Fruit fly (Drosophila melanogaster): ENCODE results near the gene CG10337.

dm6 chr2L:19590629-19591028 lies 43.9 kb upstream of the CG10337 start:
- TF ChIP-seq CG10348 (GFP tag; IDR thresholded peaks at IDR 0.05) (no peak), CG8159 (tag; optimal IDR thresholded peaks at IDR 0.05) (no peak), Pif1B (GFP tag; optimal IDR thresholded peaks at IDR 0.05) (no peak), CG32121 (GFP tag; IDR thresholded peaks at IDR 0.05) (no peak), Pif1A (GFP tag; optimal IDR thresholded peaks at IDR 0.05) (no peak), CG15710 (tag; optimal IDR thresholded peaks at IDR 0.05) (no peak), CG14655 (GFP tag; optimal IDR thresholded peaks at IDR 0.05) (no peak), CG8301 (tag; optimal IDR thresholded peaks at IDR 0.05) (no peak), rn (GFP tag; IDR thresholded peaks at IDR 0.05) (no peak), CG9948 (tag; optimal IDR thresholded peaks at IDR 0.05) (no peak), CG34367 (tag; optimal IDR thresholded peaks at IDR 0.05) (no peak), CG12605 (GFP tag; IDR thresholded peaks at IDR 0.05) (no peak), gl (tag; optimal IDR thresholded peaks at IDR 0.05) (no peak), CG13204 (GFP tag; optimal IDR thresholded peaks at IDR 0.05) (no peak)

Data from whole organism, pupa.